Worm (Caenorhabditis elegans) whole organism, L4 larva: ENCODE measurements around the gene dgtr-1.

Source experiments
- ZK337.2 ChIP-seq: fragments of 200-800 bp; sonication (Bioruptor generic); IDR thresholded peaks from 2 replicates; pipeline ENCODE4 v1.3.6; 2022; ENCODE audit warnings: missing genetic modification reagents, missing genetic modification characterization, missing compliant biosample characterization
- dmd-6 ChIP-seq: fragments of 200-800 bp; sonication (Bioruptor generic); IDR thresholded peaks from 2 replicates; pipeline ENCODE4 v1.3.6; 2022; ENCODE audit warnings: missing genetic modification reagents, missing genetic modification characterization, missing compliant biosample characterization
- mdl-1 ChIP-seq, 2 experiments: fragments of 150-350 bp in 1 of 2; sonication (generic microtip) in 1 of 2; optimal IDR thresholded peaks; 2 replicates each; lab custom pipeline; 2014 to 2017; ENCODE audit warnings: missing biosample characterization in 2 of 2, missing genetic modification characterization in 2 of 2
- nhr-10 ChIP-seq: fragments of 150-350 bp; optimal IDR thresholded peaks from 2 replicates; lab custom pipeline; 2014; ENCODE audit warnings: missing biosample characterization, missing genetic modification characterization
- unc-62 ChIP-seq, 3 experiments: fragments of 150-350 bp in 1 of 3; sonication (generic microtip); optimal IDR thresholded peaks in 2 of 3; peaks in 1 of 3; 1 replicate in 1 of 3; 2 replicates in 2 of 3; lab custom pipeline; 2014 to 2017; ENCODE audit warnings: missing biosample characterization in 3 of 3, missing genetic modification characterization in 3 of 3, missing genetic modification reagents in 3 of 3, missing genotype in 1 of 3

DNA sequence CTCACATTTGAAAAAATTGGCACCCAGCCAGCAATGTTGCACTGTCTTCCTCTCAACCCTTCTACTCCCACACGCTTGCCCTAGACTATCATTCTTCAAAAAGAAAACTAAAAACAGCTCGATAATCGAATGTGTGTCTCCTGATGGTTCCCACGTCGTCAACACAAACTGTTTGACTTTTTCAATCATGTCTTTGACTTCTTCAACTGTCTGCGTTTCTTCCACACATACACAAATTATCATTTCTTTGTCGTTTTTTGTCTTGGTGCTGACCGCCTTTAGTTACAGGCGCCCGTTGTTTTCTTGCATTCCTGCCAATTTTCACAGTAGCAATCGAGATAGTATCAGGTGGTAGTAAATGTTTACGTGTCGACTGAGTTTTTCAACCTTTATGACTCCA, 34.3 kb upstream of the dgtr-1 start:
- TF ChIP-seq mdl-1 (tag; optimal IDR thresholded peaks at IDR 0.05; lab: Kevin White, UChicago) = no peak
- no peak for TF ChIP-seq nhr-10 (tag; lab: Kevin White, UChicago)
- TF ChIP-seq ZK337.2 (GFP tag; lab: Robert Waterston, UW) = no peak
- TF ChIP-seq dmd-6 = peak; percentile 32; the same call in 1 of the 2 replicates
- TF ChIP-seq unc-62 (GFP tag; optimal IDR thresholded peaks at IDR 0.05 in 1 of 2; lab: Kevin White, UChicago) = no peak
- no peak for TF ChIP-seq unc-62 (tag; optimal IDR thresholded peaks at IDR 0.05; lab: Kevin White, UChicago)
